Worm (Caenorhabditis elegans) whole organism, early embryonic: ENCODE measurements around the gene Y54G2A.45.

ENCODE experiments used
- B0310.2 ChIP-seq: sonication (generic microtip); optimal IDR thresholded peaks from 2 replicates; lab custom pipeline; 2016; ENCODE audit warnings: mild to moderate bottlenecking, missing genetic modification characterization, missing compliant biosample characterization
- F13C5.2 ChIP-seq: sonication (generic microtip); optimal IDR thresholded peaks from 2 replicates; lab custom pipeline; 2017; ENCODE audit warnings: mild to moderate bottlenecking, missing genetic modification characterization, inconsistent platforms, missing compliant biosample characterization
- aly-1 ChIP-seq: sonication (generic microtip); optimal IDR thresholded peaks from 2 replicates; lab custom pipeline; 2016; ENCODE audit warnings: missing genetic modification characterization, missing compliant biosample characterization
- ama-1 ChIP-seq: fragments of 150-350 bp; optimal IDR thresholded peaks from 2 replicates; lab custom pipeline; 2014
- ceh-13 ChIP-seq: fragments of 200-800 bp; sonication (Bioruptor generic); optimal IDR thresholded peaks from 2 replicates; lab custom pipeline; 2018; ENCODE audit warnings: mild to moderate bottlenecking, missing genetic modification characterization, missing compliant biosample characterization
- ceh-36 ChIP-seq: sonication (generic microtip); optimal IDR thresholded peaks from 2 replicates; lab custom pipeline; 2016; ENCODE audit warnings: missing genetic modification characterization, inconsistent platforms, missing compliant biosample characterization
- ets-7 ChIP-seq: sonication (generic microtip); optimal IDR thresholded peaks from 2 replicates; lab custom pipeline; 2016; ENCODE audit warnings: missing genotype, missing genetic modification characterization, missing compliant biosample characterization
- flt-1 ChIP-seq: fragments of 200-800 bp; sonication (Bioruptor generic); IDR thresholded peaks from 2 replicates; pipeline ENCODE4 v1.3.6; 2022; ENCODE audit warnings: missing genetic modification characterization, missing compliant biosample characterization
- hmbx-1 ChIP-seq: sonication (generic microtip); optimal IDR thresholded peaks from 2 replicates; lab custom pipeline; 2016; ENCODE audit warnings: mild to moderate bottlenecking, missing genetic modification characterization, missing compliant biosample characterization
- hmg-4 ChIP-seq: fragments of 200-800 bp; sonication (Bioruptor generic); optimal IDR thresholded peaks from 2 replicates; lab custom pipeline; 2018; ENCODE audit warnings: mild to moderate bottlenecking, missing genetic modification characterization, missing compliant biosample characterization
- hnd-1 ChIP-seq: sonication (generic microtip); optimal IDR thresholded peaks from 2 replicates; lab custom pipeline; 2016; ENCODE audit warnings: missing genetic modification characterization, missing compliant biosample characterization
- pes-1 ChIP-seq: fragments of 200-800 bp; sonication (Bioruptor generic); IDR thresholded peaks from 2 replicates; pipeline ENCODE4 v1.3.6; 2022; ENCODE audit warnings: missing genetic modification reagents, missing genetic modification characterization, missing compliant biosample characterization
- scrt-1 ChIP-seq: fragments of 200-800 bp; sonication (Bioruptor generic); IDR thresholded peaks from 2 replicates; pipeline ENCODE4 v1.3.6; 2022; ENCODE audit warnings: missing genetic modification characterization, missing compliant biosample characterization
- sea-1 ChIP-seq: fragments of 200-800 bp; sonication (Bioruptor generic); conservative IDR thresholded peaks from 2 replicates; pipeline ENCODE4 v1.3.6; 2022; ENCODE audit warnings: missing genetic modification characterization, missing compliant biosample characterization
- tbx-11 ChIP-seq: fragments of 200-800 bp; sonication (Bioruptor generic); IDR thresholded peaks from 2 replicates; pipeline ENCODE4 v1.3.6; 2022; ENCODE audit warnings: missing genetic modification characterization, missing compliant biosample characterization
- tbx-37 ChIP-seq: fragments of 200-800 bp; sonication (Bioruptor generic); conservative IDR thresholded peaks from 2 replicates; pipeline ENCODE4 v1.3.6; 2022; ENCODE audit warnings: missing genetic modification reagents, missing genetic modification characterization, missing compliant biosample characterization
- tra-4 ChIP-seq: sonication (generic microtip); optimal IDR thresholded peaks from 2 replicates; lab custom pipeline; 2017; ENCODE audit warnings: missing genetic modification characterization, missing compliant biosample characterization

Y54G2A.45 gene

ce11 chrIV:2835364-2835763, 29.7 kb downstream of the Y54G2A.45 start, which contains the start of gene clec-82:
clec-82 (plus strand) TSS chrIV:2835664.
- TF ChIP-seq B0310.2 (tag; lab: Kevin White, UChicago) (no peak), hmg-4 (GFP tag; lab: Kevin White, UChicago) (no peak), F13C5.2 (tag; lab: Kevin White, UChicago) (no peak), flt-1 (no peak), ets-7 (tag; lab: Kevin White, UChicago) (no peak), ceh-13 (GFP tag; lab: Kevin White, UChicago) (no peak), hnd-1 (tag; lab: Kevin White, UChicago) (no peak), ama-1 (no peak), ceh-36 (no peak), hmbx-1 (tag; lab: Kevin White, UChicago) (no peak)

ce11 chrIV:2838308-2838707, 32.7 kb downstream of the Y54G2A.45 start, which contains the start of gene Y54G2A.7:
Y54G2A.7 (plus strand) TSS chrIV:2838608.
- TF ChIP-seq B0310.2 (tag; lab: Kevin White, UChicago) (no peak), tbx-37 (no peak), ceh-36 (no peak), ets-7 (tag; lab: Kevin White, UChicago) (no peak), sea-1 (GFP tag; lab: Robert Waterston, UW) (no peak), ama-1 (no peak), hmbx-1 (tag; lab: Kevin White, UChicago) (no peak), tbx-11 (GFP tag; lab: Robert Waterston, UW) (no peak), hnd-1 (tag; lab: Kevin White, UChicago) (no peak)

ce11 chrIV:2841260-2841659, 35.6 kb downstream of the Y54G2A.45 start, which contains the start of gene clec-83:
clec-83 (minus strand) TSS chrIV:2841472.
- no peak for TF ChIP-seq pes-1 (GFP tag; lab: Robert Waterston, UW)
- TF ChIP-seq tbx-37: no peak
- no peak for TF ChIP-seq scrt-1 (GFP tag; lab: Robert Waterston, UW)
- TF ChIP-seq sea-1 (GFP tag; lab: Robert Waterston, UW): no peak
- no peak for TF ChIP-seq hmbx-1 (tag; lab: Kevin White, UChicago)
- TF ChIP-seq tra-4 (tag; lab: Kevin White, UChicago): no peak
- TF ChIP-seq hnd-1 (tag; lab: Kevin White, UChicago): no peak
- TF ChIP-seq aly-1 (tag; lab: Kevin White, UChicago): no peak
- TF ChIP-seq F13C5.2 (tag; lab: Kevin White, UChicago): no peak
- TF ChIP-seq B0310.2 (tag; lab: Kevin White, UChicago): no peak
- TF ChIP-seq hmg-4 (GFP tag; lab: Kevin White, UChicago): no peak
- TF ChIP-seq ama-1: no peak
- no peak for TF ChIP-seq flt-1
- no peak for TF ChIP-seq ceh-13 (GFP tag; lab: Kevin White, UChicago)
- no peak for TF ChIP-seq tbx-11 (GFP tag; lab: Robert Waterston, UW)
- no peak for TF ChIP-seq ets-7 (tag; lab: Kevin White, UChicago)
- TF ChIP-seq ceh-36: no peak

ce11 chrIV:2842162-2842561, 36.5 kb downstream of the Y54G2A.45 start, which contains the start of gene clec-84:
clec-84 (plus strand) TSS chrIV:2842462.
- TF ChIP-seq ceh-13 (GFP tag; lab: Kevin White, UChicago) (no peak), tbx-37 (no peak), ceh-36 (no peak), hmg-4 (GFP tag; lab: Kevin White, UChicago) (no peak), hnd-1 (tag; lab: Kevin White, UChicago) (no peak), tbx-11 (GFP tag; lab: Robert Waterston, UW) (no peak), hmbx-1 (tag; lab: Kevin White, UChicago) (no peak), ets-7 (tag; lab: Kevin White, UChicago) (no peak), sea-1 (GFP tag; lab: Robert Waterston, UW) (no peak), B0310.2 (tag; lab: Kevin White, UChicago) (no peak), F13C5.2 (tag; lab: Kevin White, UChicago) (no peak), aly-1 (tag; lab: Kevin White, UChicago) (no peak), tra-4 (tag; lab: Kevin White, UChicago) (no peak), pes-1 (GFP tag; lab: Robert Waterston, UW) (no peak), flt-1 (no peak), ama-1 (no peak), scrt-1 (GFP tag; lab: Robert Waterston, UW) (no peak)

- TF ChIP-seq sea-1 (GFP tag; lab: Robert Waterston, UW): no peak
- TF ChIP-seq ets-7 (tag; lab: Kevin White, UChicago): no peak
Measured at ce11 chrIV:2843882-2844281, 38.2 kb downstream of the Y54G2A.45 start, which contains the start of gene Y54G2A.15. Y54G2A.15 (minus strand) TSS chrIV:2843982.

ce11 chrIV:2846264-2846663, 40.6 kb downstream of the Y54G2A.45 start, which contains the start of gene Y54G2A.40:
Y54G2A.40 (plus strand) TSS chrIV:2846476.
- TF ChIP-seq ama-1 (no peak), scrt-1 (GFP tag; lab: Robert Waterston, UW) (no peak), B0310.2 (tag; lab: Kevin White, UChicago) (no peak), ceh-36 (no peak), tbx-11 (GFP tag; lab: Robert Waterston, UW) (no peak), tbx-37 (no peak), sea-1 (GFP tag; lab: Robert Waterston, UW) (no peak), hmg-4 (GFP tag; lab: Kevin White, UChicago) (no peak), pes-1 (GFP tag; lab: Robert Waterston, UW) (no peak), hnd-1 (tag; lab: Kevin White, UChicago) (no peak), ceh-13 (GFP tag; lab: Kevin White, UChicago) (no peak), ets-7 (tag; lab: Kevin White, UChicago) (no peak)

- TF ChIP-seq tra-4 (tag; lab: Kevin White, UChicago) (no peak), hmg-4 (GFP tag; lab: Kevin White, UChicago) (no peak), ceh-36 (no peak), hmbx-1 (tag; lab: Kevin White, UChicago) (no peak), pes-1 (GFP tag; lab: Robert Waterston, UW) (no peak), B0310.2 (tag; lab: Kevin White, UChicago) (no peak), tbx-37 (no peak), ceh-13 (GFP tag; lab: Kevin White, UChicago) (no peak), tbx-11 (GFP tag; lab: Robert Waterston, UW) (no peak), ama-1 (no peak), F13C5.2 (tag; lab: Kevin White, UChicago) (no peak), sea-1 (GFP tag; lab: Robert Waterston, UW) (no peak), ets-7 (tag; lab: Kevin White, UChicago) (no peak)
Measured at ce11 chrIV:2849269-2849668, 43.6 kb downstream of the Y54G2A.45 start.
